Worm (Caenorhabditis elegans): ENCODE data around the gene C08D8.1.

Gene C08D8.1

DNA sequence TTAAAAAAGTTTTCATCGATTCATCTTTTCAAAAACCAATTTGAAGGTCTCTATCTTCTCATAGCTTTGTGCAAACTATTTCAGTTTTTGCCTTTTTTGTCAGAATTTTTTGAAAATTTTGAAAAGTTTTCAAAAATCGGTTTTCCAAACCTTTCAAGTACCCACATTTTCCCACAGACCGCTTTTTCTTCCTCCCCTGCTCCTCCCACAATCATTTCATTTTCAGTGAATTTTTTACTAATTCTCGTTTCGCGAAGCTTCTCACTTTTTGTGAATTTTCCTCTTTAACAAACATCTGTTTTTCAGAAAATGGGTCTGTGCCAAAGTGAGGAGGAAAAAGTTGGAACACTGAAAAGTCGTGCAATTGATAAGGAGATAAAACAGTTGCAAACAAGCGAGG is 25.1 kb downstream of the C08D8.1 start, which contains the start of gene gpa-2:
TSS of gene gpa-2 (plus strand) at position 301 of the 400 bp plus-strand sequence.
- no peak for TF ChIP-seq flt-1 (GFP tag; IDR thresholded peaks at IDR 0.05)
- no peak for TF ChIP-seq ztf-29 (GFP tag; IDR thresholded peaks at IDR 0.05)
- no peak for TF ChIP-seq ztf-23 (GFP tag; IDR thresholded peaks at IDR 0.05)
- no peak for TF ChIP-seq med-1 (GFP tag; optimal IDR thresholded peaks at IDR 0.05; ENCODE audit: insufficient read depth)
- TF ChIP-seq T22C8.4 (GFP tag; IDR thresholded peaks at IDR 0.05), result no peak
- TF ChIP-seq klf-2 (GFP tag; conservative IDR thresholded peaks at IDR 0.05), result no peak
- TF ChIP-seq tab-1 (GFP tag; IDR thresholded peaks at IDR 0.05), result no peak
- no peak for TF ChIP-seq cog-1 (tag; optimal IDR thresholded peaks at IDR 0.05)
- TF ChIP-seq ref-1 (GFP tag; conservative IDR thresholded peaks at IDR 0.05), result no peak

DNA sequence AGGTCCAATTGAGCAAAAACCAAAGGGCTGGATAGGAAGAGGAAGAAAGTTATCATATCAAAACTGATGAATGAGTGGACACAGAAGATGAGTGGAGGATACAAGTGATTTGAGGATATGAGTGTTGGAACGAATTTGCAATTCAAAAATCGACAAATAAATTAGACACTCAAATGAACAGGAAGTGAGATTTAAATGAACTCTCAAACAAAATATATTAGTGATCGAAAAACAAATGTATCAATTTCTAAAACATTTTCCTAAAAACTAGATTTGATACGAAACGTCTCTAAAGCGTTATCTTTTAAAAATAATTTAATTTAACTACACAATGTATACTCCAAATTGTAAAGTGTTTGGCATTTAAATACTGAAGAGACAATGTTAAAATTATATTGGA is 29.9 kb downstream of the C08D8.1 start, which contains the start of gene F38E1.10:
TSS of gene F38E1.10 (minus strand) at position 101 of the 400 bp plus-strand sequence.
- no peak for TF ChIP-seq cog-1 (tag; optimal IDR thresholded peaks at IDR 0.05)
- TF ChIP-seq T22C8.4 (GFP tag; IDR thresholded peaks at IDR 0.05), result no peak
- no peak for TF ChIP-seq med-1 (GFP tag; optimal IDR thresholded peaks at IDR 0.05; ENCODE audit: insufficient read depth)

DNA sequence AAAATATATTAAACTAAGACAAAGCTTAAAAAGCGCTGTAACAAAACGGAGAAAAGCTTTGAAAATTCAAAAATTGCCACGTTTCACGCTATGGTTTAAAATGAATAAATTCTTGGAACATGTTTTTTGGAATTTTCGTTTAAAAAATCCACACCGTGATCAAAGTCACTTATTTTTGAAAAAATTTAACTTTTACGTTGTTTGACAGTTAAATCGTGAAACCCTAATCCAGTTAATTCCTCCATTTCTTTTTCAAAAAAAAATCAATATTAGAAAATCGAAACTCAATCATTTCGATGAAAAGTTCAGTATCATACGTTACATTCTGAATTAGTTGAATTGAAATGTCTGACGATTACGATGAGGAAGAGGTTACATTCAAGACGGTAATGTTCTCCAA is 30.3 kb downstream of the C08D8.1 start, which contains the start of gene F38E1.3:
TSS of gene F38E1.3 (plus strand) at position 301 of the 400 bp plus-strand sequence.
- no peak for TF ChIP-seq ztf-29 (GFP tag; IDR thresholded peaks at IDR 0.05)
- no peak for TF ChIP-seq tab-1 (GFP tag; IDR thresholded peaks at IDR 0.05)
- no peak for TF ChIP-seq med-1 (GFP tag; optimal IDR thresholded peaks at IDR 0.05; ENCODE audit: insufficient read depth)
- no peak for TF ChIP-seq ref-1 (GFP tag; conservative IDR thresholded peaks at IDR 0.05)
- no peak for TF ChIP-seq T22C8.4 (GFP tag; IDR thresholded peaks at IDR 0.05)
- no peak for TF ChIP-seq flt-1 (GFP tag; IDR thresholded peaks at IDR 0.05)
- no peak for TF ChIP-seq klf-2 (GFP tag; conservative IDR thresholded peaks at IDR 0.05)
- no peak for TF ChIP-seq cog-1 (tag; optimal IDR thresholded peaks at IDR 0.05)
- no peak for TF ChIP-seq ztf-23 (GFP tag; IDR thresholded peaks at IDR 0.05)

ce11 chrV:8379206-8379605 is 33.6 kb downstream of the C08D8.1 start, which contains the start of gene F52E1.5:
F52E1.5 (plus strand) TSS chrV:8379506.
- TF ChIP-seq flt-1 (GFP tag; IDR thresholded peaks at IDR 0.05), result no peak
- no peak for TF ChIP-seq tab-1 (GFP tag; IDR thresholded peaks at IDR 0.05)
- TF ChIP-seq T22C8.4 (GFP tag; IDR thresholded peaks at IDR 0.05), result no peak
- no peak for TF ChIP-seq ztf-23 (GFP tag; IDR thresholded peaks at IDR 0.05)
- TF ChIP-seq ztf-29 (GFP tag; IDR thresholded peaks at IDR 0.05), result no peak
- no peak for TF ChIP-seq klf-2 (GFP tag; conservative IDR thresholded peaks at IDR 0.05)
- TF ChIP-seq cog-1 (tag; optimal IDR thresholded peaks at IDR 0.05), result no peak
- TF ChIP-seq med-1 (GFP tag; optimal IDR thresholded peaks at IDR 0.05; ENCODE audit: insufficient read depth), result no peak
- TF ChIP-seq ref-1 (GFP tag; conservative IDR thresholded peaks at IDR 0.05), result no peak

DNA sequence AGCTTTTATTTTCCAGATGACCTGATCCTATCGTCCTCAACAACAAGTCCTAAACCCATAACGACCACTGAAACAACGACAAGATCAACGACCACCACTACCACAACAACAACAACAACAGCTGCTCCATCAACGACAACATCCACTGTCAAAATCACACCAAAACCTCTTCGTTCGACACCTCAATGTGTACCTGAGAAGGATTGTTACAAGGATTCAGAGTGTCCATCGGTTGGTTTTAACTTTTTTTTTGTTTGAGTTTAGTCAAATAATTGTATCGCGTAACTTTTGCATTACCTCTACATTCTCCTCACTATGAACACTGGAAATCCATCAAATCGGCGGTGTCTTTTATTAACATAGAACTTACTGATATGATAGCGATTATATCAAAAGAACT is 34.5 kb downstream of the C08D8.1 start:
- no peak for TF ChIP-seq ztf-29 (GFP tag; IDR thresholded peaks at IDR 0.05)
- TF ChIP-seq cog-1 (tag; optimal IDR thresholded peaks at IDR 0.05), result no peak
- no peak for TF ChIP-seq ref-1 (GFP tag; conservative IDR thresholded peaks at IDR 0.05)

DNA sequence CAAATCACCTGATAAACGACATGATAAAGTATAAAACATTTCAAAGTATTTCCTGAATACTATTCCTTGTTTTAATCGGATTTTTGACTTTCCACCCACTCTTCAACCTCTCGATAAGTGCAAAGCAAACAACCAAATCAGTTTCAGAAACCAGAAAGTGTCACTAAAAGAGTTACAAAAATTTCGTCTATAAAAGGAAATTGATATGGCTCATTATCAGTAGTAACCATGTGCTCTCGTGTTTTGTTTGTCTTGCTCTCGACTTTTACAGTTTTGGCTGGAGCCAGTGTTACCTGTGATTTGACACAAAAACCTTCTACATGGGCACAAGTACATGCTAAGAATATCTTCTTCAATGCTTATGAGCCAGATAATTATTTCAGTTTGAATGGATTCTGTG is 38.2 kb downstream of the C08D8.1 start, which contains the start of gene F52E1.14:
TSS of gene F52E1.14 (plus strand) at position 207 of the 400 bp plus-strand sequence.
- TF ChIP-seq flt-1 (GFP tag; IDR thresholded peaks at IDR 0.05) (no peak), ref-1 (GFP tag; conservative IDR thresholded peaks at IDR 0.05) (no peak)

ce11 chrV:8384809-8385208 is 39.2 kb downstream of the C08D8.1 start:
- TF ChIP-seq tab-1 (GFP tag; IDR thresholded peaks at IDR 0.05), result no peak
- no peak for TF ChIP-seq ref-1 (GFP tag; conservative IDR thresholded peaks at IDR 0.05)
- no peak for TF ChIP-seq flt-1 (GFP tag; IDR thresholded peaks at IDR 0.05)
- no peak for TF ChIP-seq ztf-23 (GFP tag; IDR thresholded peaks at IDR 0.05)
- no peak for TF ChIP-seq med-1 (GFP tag; optimal IDR thresholded peaks at IDR 0.05; ENCODE audit: insufficient read depth)
- TF ChIP-seq cog-1 (tag; optimal IDR thresholded peaks at IDR 0.05), result no peak
- TF ChIP-seq klf-2 (GFP tag; conservative IDR thresholded peaks at IDR 0.05), result no peak
- TF ChIP-seq ztf-29 (GFP tag; IDR thresholded peaks at IDR 0.05), result no peak
- TF ChIP-seq T22C8.4 (GFP tag; IDR thresholded peaks at IDR 0.05), result no peak

- TF ChIP-seq ztf-29 (GFP tag; IDR thresholded peaks at IDR 0.05) (no peak), T22C8.4 (GFP tag; IDR thresholded peaks at IDR 0.05) (no peak), ref-1 (GFP tag; conservative IDR thresholded peaks at IDR 0.05) (no peak), flt-1 (GFP tag; IDR thresholded peaks at IDR 0.05) (no peak), med-1 (GFP tag; optimal IDR thresholded peaks at IDR 0.05; ENCODE audit: insufficient read depth) (no peak), ztf-23 (GFP tag; IDR thresholded peaks at IDR 0.05) (no peak), klf-2 (GFP tag; conservative IDR thresholded peaks at IDR 0.05) (no peak), tab-1 (GFP tag; IDR thresholded peaks at IDR 0.05) (no peak), cog-1 (tag; optimal IDR thresholded peaks at IDR 0.05) (no peak)
Measured at ce11 chrV:8385879-8386530, 40.4 kb downstream of the C08D8.1 start, which contains the start of gene hsp-17. hsp-17 (minus strand) TSS chrV:8385929.

ce11 chrV:8387056-8387455 is 41.5 kb downstream of the C08D8.1 start, which contains the start of gene gcy-7:
gcy-7 (plus strand) TSS chrV:8387356.
- TF ChIP-seq tab-1 (GFP tag; IDR thresholded peaks at IDR 0.05), result no peak
- TF ChIP-seq klf-2 (GFP tag; conservative IDR thresholded peaks at IDR 0.05), result no peak

DNA sequence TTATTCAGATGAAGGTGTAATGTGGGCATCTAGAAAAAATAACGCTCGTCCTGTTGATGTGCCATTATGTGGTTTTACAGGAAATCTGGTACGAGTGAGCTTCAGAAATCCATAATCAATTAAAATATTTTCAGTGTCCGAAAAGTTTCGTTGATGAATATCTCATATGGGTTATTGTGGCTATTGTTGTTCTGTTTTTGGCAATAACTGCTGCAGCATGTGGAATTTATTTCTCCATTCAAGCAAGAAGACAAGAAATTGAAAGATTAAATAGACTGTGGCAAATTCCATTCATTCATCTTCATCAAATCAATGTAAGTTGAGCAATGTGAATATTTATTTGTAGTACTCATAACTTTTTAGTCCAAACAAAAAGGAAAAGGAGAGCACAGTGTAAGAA is 43.7 kb downstream of the C08D8.1 start:
- TF ChIP-seq T22C8.4 (GFP tag; IDR thresholded peaks at IDR 0.05) (no peak), ztf-23 (GFP tag; IDR thresholded peaks at IDR 0.05) (no peak), flt-1 (GFP tag; IDR thresholded peaks at IDR 0.05) (no peak), ztf-29 (GFP tag; IDR thresholded peaks at IDR 0.05) (no peak), tab-1 (GFP tag; IDR thresholded peaks at IDR 0.05) (no peak), cog-1 (tag; optimal IDR thresholded peaks at IDR 0.05) (no peak), klf-2 (GFP tag; conservative IDR thresholded peaks at IDR 0.05) (no peak), med-1 (GFP tag; optimal IDR thresholded peaks at IDR 0.05; ENCODE audit: insufficient read depth) (no peak)
